Fruit fly (Drosophila melanogaster) whole organism, embryonic: ENCODE measurements around the gene CG16749.

Experiments
- Abd-B ChIP-seq: fragments of 200-800 bp; sonication (Bioruptor generic); optimal IDR thresholded peaks from 2 replicates; lab custom pipeline; 2018; ENCODE audit warnings: missing biosample characterization, mild to moderate bottlenecking, missing genetic modification characterization, moderate library complexity
- CG10654 ChIP-seq: fragments of 200-800 bp; sonication (Bioruptor generic); optimal IDR thresholded peaks from 2 replicates; lab custom pipeline; 2016; ENCODE audit warnings: missing biosample characterization, missing genetic modification characterization
- CG10959 ChIP-seq: fragments of 200-800 bp; sonication (Bioruptor generic); IDR thresholded peaks from 2 replicates; pipeline ENCODE4 v1.3.6; 2022; ENCODE audit warnings: missing biosample characterization, missing genetic modification characterization
- CG11247 ChIP-seq: fragments of 200-800 bp; sonication (Bioruptor generic); IDR thresholded peaks from 2 replicates; pipeline ENCODE4 v1.3.6; 2022; ENCODE audit warnings: missing biosample characterization, missing genetic modification characterization
- CG11398 ChIP-seq: fragments of 200-800 bp; sonication (Bioruptor generic); optimal IDR thresholded peaks from 2 replicates; lab custom pipeline; 2016; ENCODE audit warnings: missing biosample characterization, missing genetic modification characterization
- CG11695 ChIP-seq: fragments of 200-800 bp; sonication (Bioruptor generic); IDR thresholded peaks from 3 replicates; pipeline ENCODE4 v1.3.6; 2022; ENCODE audit warnings: missing biosample characterization, missing genetic modification characterization
- CG12104 ChIP-seq: fragments of 200-800 bp; sonication (Bioruptor generic); optimal IDR thresholded peaks from 3 replicates; lab custom pipeline; 2016; ENCODE audit warnings: missing biosample characterization, missing genetic modification characterization
- CG12659 ChIP-seq: fragments of 200-800 bp; sonication (Bioruptor generic); optimal IDR thresholded peaks from 3 replicates; lab custom pipeline; 2017; ENCODE audit warnings: mild to moderate bottlenecking, missing biosample characterization, missing genetic modification reagents, missing genetic modification characterization
- CG13123 ChIP-seq: fragments of 200-800 bp; sonication (Bioruptor generic); optimal IDR thresholded peaks from 2 replicates; lab custom pipeline; 2016; ENCODE audit warnings: missing biosample characterization, missing genetic modification characterization
- CG1529 ChIP-seq: fragments of 200-800 bp; sonication (Bioruptor generic); optimal IDR thresholded peaks from 3 replicates; lab custom pipeline; 2018; ENCODE audit warnings: missing biosample characterization, missing genetic modification characterization
- CG2129 ChIP-seq: fragments of 200-800 bp; sonication (Bioruptor generic); IDR thresholded peaks from 2 replicates; pipeline ENCODE4 v1.3.6; 2022; ENCODE audit warnings: missing biosample characterization, missing genetic modification characterization; ENCODE audit not compliant: partially characterized antibody
- CG2202 ChIP-seq: fragments of 200-800 bp; sonication (Bioruptor generic); optimal IDR thresholded peaks from 2 replicates; lab custom pipeline; 2018; ENCODE audit warnings: missing biosample characterization, mild to moderate bottlenecking, missing genetic modification characterization
- CG32767 ChIP-seq: fragments of 200-800 bp; sonication (Bioruptor generic); IDR thresholded peaks from 2 replicates; pipeline ENCODE4 v1.3.6; 2022; ENCODE audit warnings: missing biosample characterization, missing genetic modification characterization
- CG3407 ChIP-seq: fragments of 200-800 bp; sonication (Bioruptor generic); optimal IDR thresholded peaks from 2 replicates; lab custom pipeline; 2018; ENCODE audit warnings: missing biosample characterization, mild to moderate bottlenecking, missing genetic modification characterization
- CG34224 ChIP-seq: fragments of 200-800 bp; sonication (Bioruptor generic); IDR thresholded peaks from 3 replicates; pipeline ENCODE4 v1.3.6; 2022; ENCODE audit warnings: missing biosample characterization, missing genetic modification characterization; ENCODE audit not compliant: partially characterized antibody
- CG4820 ChIP-seq: fragments of 200-800 bp; sonication (Bioruptor generic); optimal IDR thresholded peaks from 3 replicates; lab custom pipeline; 2016; ENCODE audit warnings: missing biosample characterization, missing genetic modification characterization
- CG5953 ChIP-seq: fragments of 200-800 bp; sonication (Bioruptor generic); IDR thresholded peaks from 2 replicates; pipeline ENCODE4 v1.3.6; 2022; ENCODE audit warnings: missing biosample characterization, missing genetic modification characterization
- Deaf1 ChIP-seq: fragments of 200-800 bp; optimal IDR thresholded peaks from 3 replicates; lab custom pipeline; 2019; ENCODE audit warnings: missing biosample characterization, mild to moderate bottlenecking, missing genetic modification characterization, moderate library complexity
- Dp ChIP-seq: fragments of 200-800 bp; sonication (Bioruptor generic); optimal IDR thresholded peaks from 2 replicates; lab custom pipeline; 2018; ENCODE audit warnings: missing biosample characterization, mild to moderate bottlenecking, missing genetic modification characterization, moderate library complexity
- E2f2 ChIP-seq: fragments of 200-800 bp; sonication (Bioruptor generic); IDR thresholded peaks from 2 replicates; pipeline ENCODE4 v1.3.6; 2022; ENCODE audit warnings: missing biosample characterization, missing genetic modification characterization
- Elba2 ChIP-seq: fragments of 200-800 bp; sonication (Bioruptor generic); optimal IDR thresholded peaks from 3 replicates; lab custom pipeline; 2016; ENCODE audit warnings: missing biosample characterization, missing genetic modification characterization
- Ets97D ChIP-seq: fragments of 200-800 bp; sonication (Bioruptor generic); optimal IDR thresholded peaks from 3 replicates; lab custom pipeline; 2016; ENCODE audit warnings: missing biosample characterization, missing genetic modification characterization
- Gug ChIP-seq: fragments of 200-800 bp; sonication (Bioruptor generic); IDR thresholded peaks from 4 replicates; pipeline ENCODE4 v1.3.6; 2022; ENCODE audit warnings: missing biosample characterization, missing genetic modification characterization
- Hmx ChIP-seq: fragments of 200-800 bp; sonication (Bioruptor generic); optimal IDR thresholded peaks from 2 replicates; lab custom pipeline; 2016; ENCODE audit warnings: missing biosample characterization, missing genetic modification characterization
- Jarid2 ChIP-seq: fragments of 200-800 bp; sonication (Bioruptor generic); optimal IDR thresholded peaks from 3 replicates; lab custom pipeline; 2017; ENCODE audit warnings: mild to moderate bottlenecking, missing biosample characterization, missing genetic modification reagents, missing genetic modification characterization
- Kr ChIP-seq: fragments of 200-800 bp; sonication (Bioruptor generic); optimal IDR thresholded peaks from 2 replicates; lab custom pipeline; 2017; ENCODE audit warnings: missing biosample characterization, mild to moderate bottlenecking, missing genetic modification characterization
- Nf-YA ChIP-seq: fragments of 200-800 bp; sonication (Bioruptor generic); IDR thresholded peaks from 2 replicates; pipeline ENCODE4 v1.3.6; 2022; ENCODE audit warnings: missing biosample characterization, missing genetic modification characterization
- ap ChIP-seq: fragments of 200-800 bp; sonication (Bioruptor generic); IDR thresholded peaks from 2 replicates; pipeline ENCODE4 v1.3.6; 2022; ENCODE audit warnings: missing biosample characterization, missing genetic modification characterization
- ato ChIP-seq: fragments of 200-800 bp; sonication (Bioruptor generic); IDR thresholded peaks from 2 replicates; pipeline ENCODE4 v1.3.6; 2022; ENCODE audit warnings: missing biosample characterization, missing genetic modification characterization; ENCODE audit not compliant: partially characterized antibody
- cas ChIP-seq: fragments of 200-800 bp; sonication (Bioruptor generic); IDR thresholded peaks from 2 replicates; pipeline ENCODE4 v1.3.6; 2022; ENCODE audit warnings: missing biosample characterization, missing genetic modification characterization
- cato ChIP-seq: fragments of 200-800 bp; sonication (Bioruptor generic); optimal IDR thresholded peaks from 2 replicates; lab custom pipeline; 2016; ENCODE audit warnings: missing biosample characterization, missing genetic modification characterization, borderline replicate concordance
- crol ChIP-seq: fragments of 200-800 bp; sonication (Bioruptor generic); IDR thresholded peaks from 2 replicates; pipeline ENCODE4 v1.3.6; 2022; ENCODE audit warnings: missing biosample characterization, missing genetic modification characterization
- crp ChIP-seq, 2 experiments: fragments of 200-800 bp; sonication (Bioruptor generic); optimal IDR thresholded peaks; 2 replicates in 1 of 2; 3 replicates in 1 of 2; lab custom pipeline; 2017; ENCODE audit warnings: missing biosample characterization in 2 of 2, missing genetic modification characterization in 2 of 2, mild to moderate bottlenecking in 1 of 2, moderate library complexity in 1 of 2
- danr ChIP-seq: fragments of 200-800 bp; sonication (Bioruptor generic); IDR thresholded peaks from 2 replicates; pipeline ENCODE4 v1.3.6; 2022; ENCODE audit warnings: missing biosample characterization, missing genetic modification characterization
- dm ChIP-seq: fragments of 200-800 bp; sonication (Bioruptor generic); optimal IDR thresholded peaks from 3 replicates; lab custom pipeline; 2016; ENCODE audit warnings: missing biosample characterization, missing genetic modification characterization
- gcm ChIP-seq: fragments of 200-800 bp; sonication (Bioruptor generic); optimal IDR thresholded peaks from 2 replicates; lab custom pipeline; 2019; ENCODE audit warnings: missing biosample characterization, mild to moderate bottlenecking, missing genetic modification characterization, moderate library complexity
- grn ChIP-seq: fragments of 200-800 bp; sonication (Bioruptor generic); optimal IDR thresholded peaks from 3 replicates; lab custom pipeline; 2017; ENCODE audit warnings: missing biosample characterization, missing genetic modification characterization
- hbn ChIP-seq: fragments of 200-800 bp; sonication (Bioruptor generic); IDR thresholded peaks from 2 replicates; pipeline ENCODE4 v1.3.6; 2022; ENCODE audit warnings: missing biosample characterization, missing genetic modification characterization; ENCODE audit not compliant: partially characterized antibody
- hth ChIP-seq: fragments of >200 bp; optimal IDR thresholded peaks from 2 replicates; lab custom pipeline; 2017; ENCODE audit warnings: inconsistent platforms
- insv ChIP-seq, 2 experiments: fragments of 200-800 bp; sonication (Bioruptor generic); optimal IDR thresholded peaks; 3 replicates each; lab custom pipeline; 2016 to 2018; ENCODE audit warnings: missing biosample characterization in 2 of 2, missing genetic modification characterization in 2 of 2
- kah ChIP-seq: fragments of 200-800 bp; sonication (Bioruptor generic); optimal IDR thresholded peaks from 2 replicates; lab custom pipeline; 2018; ENCODE audit warnings: missing biosample characterization, mild to moderate bottlenecking, missing genetic modification characterization
- lbe ChIP-seq: fragments of 200-800 bp; sonication (Bioruptor generic); optimal IDR thresholded peaks from 2 replicates; lab custom pipeline; 2016; ENCODE audit warnings: missing biosample characterization, mild to moderate bottlenecking, missing genetic modification characterization
- odd ChIP-seq: fragments of 200-800 bp; sonication (Bioruptor generic); optimal IDR thresholded peaks from 2 replicates; lab custom pipeline; 2017; ENCODE audit warnings: missing biosample characterization, mild to moderate bottlenecking, missing genetic modification characterization
- org-1 ChIP-seq: fragments of 200-800 bp; sonication (Bioruptor generic); optimal IDR thresholded peaks from 2 replicates; lab custom pipeline; 2017; ENCODE audit warnings: missing biosample characterization, missing genetic modification characterization
- pzg ChIP-seq: fragments of 200-800 bp; sonication (Bioruptor generic); optimal IDR thresholded peaks from 3 replicates; lab custom pipeline; 2018; ENCODE audit warnings: missing biosample characterization, mild to moderate bottlenecking, missing genetic modification characterization, moderate library complexity
- tgo ChIP-seq: fragments of 200-800 bp; sonication (Bioruptor generic); IDR thresholded peaks from 3 replicates; pipeline ENCODE4 v1.3.6; 2022; ENCODE audit warnings: missing biosample characterization, missing genetic modification characterization
- trh ChIP-seq: fragments of 200-800 bp; sonication (Bioruptor generic); optimal IDR thresholded peaks from 2 replicates; lab custom pipeline; 2016; ENCODE audit warnings: missing biosample characterization, missing genetic modification characterization
- unpg ChIP-seq: fragments of 200-800 bp; sonication (Bioruptor generic); optimal IDR thresholded peaks from 3 replicates; lab custom pipeline; 2018; ENCODE audit warnings: missing biosample characterization, mild to moderate bottlenecking, missing genetic modification characterization, moderate library complexity
- wek ChIP-seq: fragments of 200-800 bp; sonication (Bioruptor generic); optimal IDR thresholded peaks from 3 replicates; lab custom pipeline; 2018; ENCODE audit warnings: missing biosample characterization, mild to moderate bottlenecking, missing genetic modification characterization, moderate library complexity
- z ChIP-seq: fragments of 200-800 bp; sonication (Bioruptor generic); IDR thresholded peaks from 3 replicates; pipeline ENCODE4 v1.3.6; 2022; ENCODE audit warnings: missing biosample characterization, missing genetic modification characterization

CG16749 gene

dm6 chr3R:9378644-9379411 is 47.1 kb upstream of the CG16749 start (continued):
- TF ChIP-seq Kr (peak; percentile 87), org-1 (GFP tag; lab: Kevin White, UChicago) (no peak), Ets97D (no peak), grn (GFP tag; lab: Kevin White, UChicago) (peak; percentile 79), CG11398 (no peak), z (GFP tag; lab: Robert Waterston, UW) (no peak), trh (peak; percentile 1), CG12104 (GFP tag; lab: Kevin White, UChicago) (peak; percentile 27), wek (GFP tag; lab: Kevin White, UChicago) (no peak), CG11695 (GFP tag; lab: Robert Waterston, UW) (0 out of 3 replicates have a peak, but pooled peaks have one; percentile 30), ap (GFP tag; lab: Robert Waterston, UW) (no peak), insv (GFP tag; optimal IDR thresholded peaks at IDR 0.05; lab: Kevin White, UChicago) (no peak), CG32767 (GFP tag; lab: Robert Waterston, UW) (no peak), CG12659 (peak; percentile 15), Abd-B (GFP tag; lab: Kevin White, UChicago) (peak; percentile 9), ato (GFP tag; lab: Robert Waterston, UW) (no peak), CG10654 (peak; percentile 11), E2f2 (GFP tag; lab: Robert Waterston, UW) (no peak), Deaf1 (tag; lab: Kevin White, UChicago) (peak; percentile 45), CG2129 (GFP tag; lab: Robert Waterston, UW) (no peak), crol (GFP tag; lab: Robert Waterston, UW) (no peak; the same call in 1 of the 2 replicates), Jarid2 (GFP tag; lab: Kevin White, UChicago) (peak; percentile 16), gcm (GFP tag; lab: Kevin White, UChicago) (peak; percentile 76), CG1529 (GFP tag; lab: Kevin White, UChicago) (peak; percentile 36), Dp (GFP tag; lab: Kevin White, UChicago) (no peak), Nf-YA (GFP tag; lab: Robert Waterston, UW) (0 out of 2 replicates have a peak, but pooled peaks have one; percentile 8), unpg (peak; percentile 59), hth (lab: Kevin White, UChicago) (no peak), Hmx (no peak), Elba2 (GFP tag; lab: Kevin White, UChicago) (no peak), CG34224 (GFP tag; lab: Robert Waterston, UW) (no peak), CG13123 (GFP tag; lab: Kevin White, UChicago) (peak; percentile 37), CG11247 (0 out of 2 replicates have a peak, but pooled peaks have one; percentile 7), lbe (GFP tag; lab: Kevin White, UChicago) (peak; percentile 84), CG2202 (tag; lab: Kevin White, UChicago) (peak; percentile 79), odd (GFP tag; lab: Kevin White, UChicago) (peak; percentile 40), cas (GFP tag; lab: Robert Waterston, UW) (no peak), pzg (GFP tag; lab: Kevin White, UChicago) (no peak), CG3407 (GFP tag; lab: Kevin White, UChicago) (peak; percentile 36), cato (GFP tag; lab: Kevin White, UChicago) (no peak), kah (GFP tag; lab: Kevin White, UChicago) (no peak), CG10959 (GFP tag; lab: Robert Waterston, UW) (peak; percentile 63; the same call in 1 of the 2 replicates), crp (GFP tag; optimal IDR thresholded peaks at IDR 0.05; lab: Kevin White, UChicago) (no peak), hbn (GFP tag; lab: Robert Waterston, UW) (no peak), CG4820 (peak; percentile 47), danr (GFP tag; lab: Robert Waterston, UW) (no peak), tgo (no peak), dm (GFP tag; lab: Kevin White, UChicago) (no peak), CG5953 (GFP tag; lab: Robert Waterston, UW) (no peak), Gug (GFP tag; lab: Robert Waterston, UW) (no peak)
